Fruit fly (Drosophila melanogaster) whole organism, embryonic: Measurements from ENCODE around the gene side-IV.
A peak's percentile ranks its signal among the peaks of the same experiment; 100 is the strongest.

Experiments used
- Awh ChIP-seq: fragments of 200-800 bp; sonication (Bioruptor generic); IDR thresholded peaks from 2 replicates; pipeline ENCODE4, ENCODE4 v1.3.6; 2022; ENCODE audit warnings: missing biosample characterization, missing genetic modification characterization
- CG10267 ChIP-seq: fragments of 200-800 bp; sonication (Bioruptor generic); optimal IDR thresholded peaks from 2 replicates; lab custom pipeline; 2018; ENCODE audit warnings: missing biosample characterization, mild to moderate bottlenecking, missing genetic modification characterization, moderate library complexity
- CG11560 ChIP-seq: fragments of 200-800 bp; sonication (Bioruptor generic); IDR thresholded peaks from 3 replicates; pipeline ENCODE4 v1.3.6; 2022; ENCODE audit warnings: missing biosample characterization, missing genetic modification characterization
- CG11696 ChIP-seq: fragments of 200-800 bp; sonication (Bioruptor generic); IDR thresholded peaks from 2 replicates; pipeline ENCODE4 v1.3.6; 2022; ENCODE audit warnings: missing biosample characterization, missing genetic modification characterization
- CG12219 ChIP-seq: fragments of 200-800 bp; sonication (Bioruptor generic); optimal IDR thresholded peaks from 3 replicates; lab custom pipeline; 2018; ENCODE audit warnings: missing biosample characterization, mild to moderate bottlenecking, missing genetic modification characterization
- CG13624 ChIP-seq: fragments of 200-800 bp; sonication (Bioruptor generic); optimal IDR thresholded peaks from 2 replicates; lab custom pipeline; 2016; ENCODE audit warnings: missing biosample characterization, missing genetic modification characterization
- CG14965 ChIP-seq: fragments of 200-800 bp; sonication (Bioruptor generic); optimal IDR thresholded peaks from 2 replicates; lab custom pipeline; 2016; ENCODE audit warnings: missing biosample characterization, missing genetic modification characterization, borderline replicate concordance
- CG15269 ChIP-seq: fragments of 200-800 bp; sonication (Bioruptor generic); optimal IDR thresholded peaks from 2 replicates; lab custom pipeline; 2018; ENCODE audit warnings: missing biosample characterization, mild to moderate bottlenecking, missing genetic modification characterization, moderate library complexity
- CG17186 ChIP-seq: fragments of 200-800 bp; sonication (Bioruptor generic); optimal IDR thresholded peaks from 3 replicates; lab custom pipeline; 2017; ENCODE audit warnings: missing biosample characterization, missing genetic modification reagents, missing genetic modification characterization
- CG17359 ChIP-seq: fragments of 200-800 bp; sonication (Bioruptor generic); optimal IDR thresholded peaks from 3 replicates; lab custom pipeline; 2018; ENCODE audit warnings: missing biosample characterization, mild to moderate bottlenecking, missing genetic modification characterization, moderate library complexity
- CG17361 ChIP-seq: fragments of 200-800 bp; sonication (Bioruptor generic); IDR thresholded peaks from 3 replicates; pipeline ENCODE4 v1.3.6; 2022; ENCODE audit warnings: missing biosample characterization, missing genetic modification characterization
- CG17912 ChIP-seq: fragments of 200-800 bp; sonication (Bioruptor generic); optimal IDR thresholded peaks from 2 replicates; lab custom pipeline; 2018; ENCODE audit warnings: missing biosample characterization, mild to moderate bottlenecking, missing genetic modification characterization
- CG2202 ChIP-seq: fragments of 200-800 bp; sonication (Bioruptor generic); optimal IDR thresholded peaks from 2 replicates; lab custom pipeline; 2018; ENCODE audit warnings: missing biosample characterization, mild to moderate bottlenecking, missing genetic modification characterization
- CG31365 ChIP-seq: fragments of 200-800 bp; sonication (Bioruptor generic); optimal IDR thresholded peaks from 2 replicates; lab custom pipeline; 2018; ENCODE audit warnings: missing biosample characterization, mild to moderate bottlenecking, missing genetic modification characterization
- CG32532 ChIP-seq: fragments of 200-800 bp; sonication (Bioruptor generic); IDR thresholded peaks from 2 replicates; pipeline ENCODE4 v1.3.6; 2022; ENCODE audit warnings: missing biosample characterization, missing genetic modification characterization
- CG4328 ChIP-seq: fragments of 200-800 bp; sonication (Bioruptor generic); optimal IDR thresholded peaks from 3 replicates; lab custom pipeline; 2017; ENCODE audit warnings: missing biosample characterization, missing genetic modification reagents, missing genetic modification characterization
- CG4360 ChIP-seq: fragments of 200-800 bp; sonication (Bioruptor generic); IDR thresholded peaks from 2 replicates; pipeline ENCODE4 v1.3.6; 2022; ENCODE audit warnings: missing biosample characterization, missing genetic modification characterization
- CG43689 ChIP-seq: fragments of 200-800 bp; sonication (Bioruptor generic); IDR thresholded peaks from 2 replicates; pipeline ENCODE4 v1.3.6; 2022; ENCODE audit warnings: missing biosample characterization, missing genetic modification characterization
- CG4707 ChIP-seq: fragments of 200-800 bp; sonication (Bioruptor generic); optimal IDR thresholded peaks from 2 replicates; lab custom pipeline; 2018; ENCODE audit warnings: missing biosample characterization, mild to moderate bottlenecking, missing genetic modification characterization, moderate library complexity
- CG6654 ChIP-seq: fragments of 200-800 bp; sonication (Bioruptor generic); optimal IDR thresholded peaks from 2 replicates; lab custom pipeline; 2017; ENCODE audit warnings: missing biosample characterization, mild to moderate bottlenecking, missing genetic modification characterization
- E2f1 ChIP-seq: fragments of 200-800 bp; sonication (Bioruptor generic); IDR thresholded peaks from 2 replicates; pipeline ENCODE4 v1.3.6; 2022; ENCODE audit warnings: missing biosample characterization, missing genetic modification characterization
- Fer3 ChIP-seq: fragments of 200-800 bp; sonication (Bioruptor generic); optimal IDR thresholded peaks from 2 replicates; lab custom pipeline; 2018; ENCODE audit warnings: missing biosample characterization, mild to moderate bottlenecking, missing genetic modification characterization, moderate library complexity
- Hey ChIP-seq: fragments of 200-800 bp; sonication (Bioruptor generic); optimal IDR thresholded peaks from 3 replicates; lab custom pipeline; 2018; ENCODE audit warnings: missing biosample characterization, mild to moderate bottlenecking, missing genetic modification characterization
- Lpt ChIP-seq: fragments of >200 bp; optimal IDR thresholded peaks from 2 replicates; lab custom pipeline; 2018; ENCODE audit warnings: missing biosample characterization, missing genetic modification characterization
- Mad ChIP-seq: fragments of 200-800 bp; sonication (Bioruptor generic); optimal IDR thresholded peaks from 2 replicates; lab custom pipeline; 2016; ENCODE audit warnings: missing biosample characterization, missing genetic modification characterization
- Myb ChIP-seq: fragments of 200-800 bp; sonication (Bioruptor generic); optimal IDR thresholded peaks from 2 replicates; lab custom pipeline; 2016; ENCODE audit warnings: missing biosample characterization, missing genetic modification characterization
- NFAT ChIP-seq: fragments of 200-800 bp; sonication (Bioruptor generic); IDR thresholded peaks from 2 replicates; pipeline ENCODE4 v1.3.6; 2022; ENCODE audit warnings: missing biosample characterization, missing genetic modification characterization
- Sox100B ChIP-seq: fragments of 200-800 bp; sonication (Bioruptor generic); optimal IDR thresholded peaks from 3 replicates; lab custom pipeline; 2018; ENCODE audit warnings: missing biosample characterization, mild to moderate bottlenecking, missing genetic modification characterization
- Sry-β ChIP-seq: fragments of 200-800 bp; sonication (Bioruptor generic); optimal IDR thresholded peaks from 2 replicates; lab custom pipeline; 2018; ENCODE audit warnings: missing biosample characterization, mild to moderate bottlenecking, missing genetic modification characterization, moderate library complexity
- Trl ChIP-seq, 3 experiments: fragments of >200 bp in 2 of 3; fragments of 200-800 bp in 1 of 3; sonication (Bioruptor generic) in 1 of 3; optimal IDR thresholded peaks; 2 replicates in 1 of 3; 3 replicates in 2 of 3; lab custom pipeline; 2016 to 2017; ENCODE audit warnings: missing biosample characterization in 1 of 3, missing genetic modification characterization in 1 of 3
- bbx ChIP-seq: fragments of 200-800 bp; sonication (Bioruptor generic); IDR thresholded peaks from 2 replicates; pipeline ENCODE4 v1.3.6; 2022; ENCODE audit warnings: missing biosample characterization, missing genetic modification characterization; ENCODE audit not compliant: partially characterized antibody
- br ChIP-seq: fragments of >200 bp; optimal IDR thresholded peaks from 2 replicates; lab custom pipeline; 2017
- btn ChIP-seq: fragments of 200-800 bp; sonication (Bioruptor generic); optimal IDR thresholded peaks from 2 replicates; lab custom pipeline; 2016; ENCODE audit warnings: missing biosample characterization, missing genetic modification characterization
- crc ChIP-seq: fragments of 200-800 bp; sonication (Bioruptor generic); optimal IDR thresholded peaks from 2 replicates; lab custom pipeline; 2016; ENCODE audit warnings: missing biosample characterization, missing genetic modification characterization
- ewg ChIP-seq: fragments of 200-800 bp; sonication (Bioruptor generic); optimal IDR thresholded peaks from 3 replicates; lab custom pipeline; 2017; ENCODE audit warnings: mild to moderate bottlenecking, missing biosample characterization, missing genetic modification reagents, missing genetic modification characterization
- fd96Cb ChIP-seq: fragments of 200-800 bp; sonication (Bioruptor generic); optimal IDR thresholded peaks from 2 replicates; lab custom pipeline; 2018; ENCODE audit warnings: missing biosample characterization, mild to moderate bottlenecking, missing genetic modification characterization, moderate library complexity
- fru ChIP-seq: fragments of >200 bp; optimal IDR thresholded peaks from 2 replicates; lab custom pipeline; 2017
- ftz-f1 ChIP-seq: fragments of 200-800 bp; sonication (Bioruptor generic); optimal IDR thresholded peaks from 2 replicates; lab custom pipeline; 2016; ENCODE audit warnings: missing biosample characterization, missing genetic modification characterization
- gsb-n ChIP-seq: fragments of 200-800 bp; sonication (Bioruptor generic); optimal IDR thresholded peaks from 3 replicates; lab custom pipeline; 2018; ENCODE audit warnings: missing biosample characterization, mild to moderate bottlenecking, missing genetic modification characterization
- knrl ChIP-seq: fragments of 200-800 bp; sonication (Bioruptor generic); IDR thresholded peaks from 3 replicates; pipeline ENCODE4 v1.3.6; 2022; ENCODE audit warnings: missing biosample characterization, missing genetic modification characterization; ENCODE audit not compliant: partially characterized antibody
- lola ChIP-seq, 3 experiments: fragments of >200 bp in 2 of 3; fragments of 200-800 bp in 1 of 3; sonication (Bioruptor generic) in 1 of 3; optimal IDR thresholded peaks; 2 replicates each; lab custom pipeline; 2017 to 2019; ENCODE audit warnings: missing biosample characterization in 3 of 3, missing genetic modification characterization in 3 of 3, mild to moderate bottlenecking in 1 of 3, moderate library complexity in 1 of 3
- maf-S ChIP-seq: fragments of 200-800 bp; sonication (Bioruptor generic); optimal IDR thresholded peaks from 2 replicates; lab custom pipeline; 2016; ENCODE audit warnings: missing biosample characterization, missing genetic modification characterization
- p53 ChIP-seq: fragments of 200-800 bp; sonication (Bioruptor generic); optimal IDR thresholded peaks from 2 replicates; lab custom pipeline; 2016; ENCODE audit warnings: missing biosample characterization, missing genetic modification characterization
- pum ChIP-seq: fragments of 200-800 bp; sonication (Bioruptor generic); optimal IDR thresholded peaks from 2 replicates; lab custom pipeline; 2016; ENCODE audit warnings: missing biosample characterization, missing genetic modification characterization
- ro ChIP-seq: fragments of 200-800 bp; sonication (Bioruptor generic); IDR thresholded peaks from 2 replicates; pipeline ENCODE4 v1.3.6; 2022; ENCODE audit warnings: missing biosample characterization, missing genetic modification characterization
- sob ChIP-seq: fragments of 200-800 bp; sonication (Bioruptor generic); IDR thresholded peaks from 2 replicates; pipeline ENCODE4 v1.3.6; 2022; ENCODE audit warnings: missing biosample characterization, missing genetic modification characterization
- ssp ChIP-seq: fragments of 200-800 bp; sonication (Bioruptor generic); IDR thresholded peaks from 2 replicates; pipeline ENCODE4 v1.3.6; 2022; ENCODE audit warnings: missing biosample characterization, missing genetic modification characterization
- tll ChIP-seq, 2 experiments: fragments of 200-800 bp in 1 of 2; fragments of >200 bp in 1 of 2; sonication (Bioruptor generic) in 1 of 2; optimal IDR thresholded peaks; 2 replicates each; lab custom pipeline; 2017 to 2019; ENCODE audit warnings: missing biosample characterization in 2 of 2, missing genetic modification characterization in 2 of 2, mild to moderate bottlenecking in 1 of 2, moderate library complexity in 1 of 2
- tx ChIP-seq: fragments of 200-800 bp; sonication (Bioruptor generic); optimal IDR thresholded peaks from 2 replicates; lab custom pipeline; 2016; ENCODE audit warnings: missing biosample characterization, missing genetic modification characterization
- unc-4 ChIP-seq: fragments of 200-800 bp; sonication (Bioruptor generic); IDR thresholded peaks from 2 replicates; pipeline ENCODE4 v1.3.6; 2022; ENCODE audit warnings: missing biosample characterization, missing genetic modification characterization; ENCODE audit not compliant: partially characterized antibody
- usp ChIP-seq: fragments of >200 bp; optimal IDR thresholded peaks from 2 replicates; lab custom pipeline; 2017; ENCODE audit warnings: missing biosample characterization, missing genetic modification characterization

side-IV gene

DNA sequence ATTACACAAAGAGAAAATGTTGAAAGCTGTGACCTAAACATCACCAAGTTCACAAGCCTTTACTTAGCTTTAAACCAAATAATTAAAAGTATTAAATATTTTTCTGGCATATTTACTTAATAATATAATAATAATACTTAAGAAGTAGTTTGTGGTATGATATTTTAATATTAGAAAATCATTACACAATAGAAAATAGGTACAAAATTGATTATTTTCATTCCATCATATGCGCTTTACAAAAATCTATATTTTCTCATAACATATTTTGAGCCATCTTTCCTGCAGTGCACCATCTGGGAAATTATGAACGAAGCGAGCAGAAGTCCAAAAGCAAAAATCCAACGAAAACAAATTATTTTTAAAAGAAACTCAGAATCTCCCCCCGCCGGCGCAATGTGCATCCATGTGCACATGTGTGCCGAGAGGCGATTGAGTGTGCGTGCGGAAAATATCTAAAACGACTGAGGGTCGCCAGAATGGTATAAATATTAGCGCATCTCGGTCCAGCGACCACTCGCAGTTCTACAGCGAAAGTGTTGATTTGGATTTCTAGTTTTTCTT, 24.8 kb upstream of the side-IV start, which contains the start of gene Act87E (continued):
- no peak for TF ChIP-seq CG31365
- no peak for TF ChIP-seq tll (GFP tag; optimal IDR thresholded peaks at IDR 0.05; lab: Kevin White, UChicago)
- 0 out of 2 replicates have a peak, but pooled peaks have one; percentile 37 for TF ChIP-seq ssp (GFP tag; lab: Robert Waterston, UW)
- no peak for TF ChIP-seq tx (GFP tag; lab: Kevin White, UChicago)
- TF ChIP-seq ro (GFP tag; lab: Robert Waterston, UW) = no peak
- TF ChIP-seq Lpt = no peak
- no peak for TF ChIP-seq CG11560 (tag; lab: Robert Waterston, UW)
- no peak for TF ChIP-seq sob
- TF ChIP-seq lola (GFP tag; optimal IDR thresholded peaks at IDR 0.05; lab: Kevin White, UChicago) = peak in 1 of 3 experiments; percentile 87
- TF ChIP-seq usp (GFP tag; lab: Kevin White, UChicago) = no peak
- no peak for TF ChIP-seq br
- TF ChIP-seq fru (lab: Kevin White, UChicago) = no peak
- TF ChIP-seq CG2202 (tag; lab: Kevin White, UChicago) = peak; percentile 42
- no peak for TF ChIP-seq CG4707 (GFP tag; lab: Kevin White, UChicago)
- TF ChIP-seq Trl (optimal IDR thresholded peaks at IDR 0.05; lab: Kevin White, UChicago) = no peak
- no peak for TF ChIP-seq Trl (GFP tag; optimal IDR thresholded peaks at IDR 0.05; lab: Kevin White, UChicago)
- no peak for TF ChIP-seq CG4360 (GFP tag; lab: Robert Waterston, UW)
- TF ChIP-seq Fer3 = peak; percentile 1
- TF ChIP-seq CG43689 = no peak
- TF ChIP-seq maf-S (GFP tag; lab: Kevin White, UChicago) = no peak
- TF ChIP-seq p53 (GFP tag; lab: Kevin White, UChicago) = no peak
- no peak for TF ChIP-seq CG11696
- TF ChIP-seq CG4328 = peak; percentile 3
- peak; percentile 85 for TF ChIP-seq Sox100B (GFP tag; lab: Kevin White, UChicago)
- TF ChIP-seq Hey = no peak
- no peak for TF ChIP-seq unc-4 (GFP tag; lab: Robert Waterston, UW)
- no peak for TF ChIP-seq NFAT
- peak; percentile 91 for TF ChIP-seq CG17361 (GFP tag; lab: Robert Waterston, UW)
- no peak for TF ChIP-seq Myb (GFP tag; lab: Kevin White, UChicago)
- TF ChIP-seq fd96Cb = peak; percentile 75
- peak; percentile 78 for TF ChIP-seq CG10267
- no peak for TF ChIP-seq ftz-f1 (GFP tag; lab: Kevin White, UChicago)
- no peak for TF ChIP-seq CG32532
- no peak for TF ChIP-seq CG13624 (GFP tag; lab: Kevin White, UChicago)
- TF ChIP-seq gsb-n (tag; lab: Kevin White, UChicago) = peak; percentile 77
- TF ChIP-seq CG17186 = no peak
- no peak for TF ChIP-seq crc (GFP tag; lab: Kevin White, UChicago)
- peak; percentile 64 for TF ChIP-seq CG17359 (tag; lab: Kevin White, UChicago)
- TF ChIP-seq Mad = no peak
- peak; percentile 14 for TF ChIP-seq CG6654 (GFP tag; lab: Kevin White, UChicago)
- peak; percentile 35; the same call in 1 of the 2 replicates for TF ChIP-seq E2f1
- no peak for TF ChIP-seq CG17912 (GFP tag; lab: Kevin White, UChicago)
- TF ChIP-seq pum (GFP tag; lab: Kevin White, UChicago) = no peak
- no peak for TF ChIP-seq Sry-β (GFP tag; lab: Kevin White, UChicago)
- no peak for TF ChIP-seq CG12219
- peak; percentile 69 for TF ChIP-seq CG15269 (tag; lab: Kevin White, UChicago)
- no peak for TF ChIP-seq CG14965
- TF ChIP-seq btn = no peak
- TF ChIP-seq bbx (GFP tag; lab: Robert Waterston, UW) = no peak; the same call in 1 of the 2 replicates
- no peak for TF ChIP-seq Awh (GFP tag; lab: Robert Waterston, UW)
- TF ChIP-seq ewg = peak; percentile 53
- TF ChIP-seq knrl (GFP tag; lab: Robert Waterston, UW) = no peak
